Worm (Caenorhabditis elegans): ENCODE data around the gene fbxa-167.

DNA sequence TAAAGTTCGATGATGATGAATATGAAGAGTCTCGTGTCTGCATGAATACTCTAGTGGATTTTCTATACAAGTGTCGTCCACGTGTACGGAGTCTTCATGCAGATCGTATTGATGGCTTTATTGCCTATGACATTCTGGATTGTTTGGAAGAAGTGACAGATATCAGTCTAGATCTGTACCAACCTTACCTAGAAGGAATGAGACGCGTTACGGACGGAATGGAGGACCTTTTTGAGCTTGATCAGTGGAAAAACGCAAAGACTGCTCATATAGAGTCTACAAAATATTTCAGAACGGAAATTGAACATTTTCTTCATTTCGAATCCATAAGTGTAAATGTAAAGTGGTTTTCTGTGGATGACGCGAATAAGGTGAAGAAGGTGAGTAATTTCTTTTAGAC lies 6.9 kb downstream of the fbxa-167 start, which contains the start of gene fbxa-169:
- TF ChIP-seq cog-1 (tag; optimal IDR thresholded peaks at IDR 0.05): no peak
- TF ChIP-seq T22C8.4 (GFP tag; IDR thresholded peaks at IDR 0.05): no peak
- TF ChIP-seq flt-1 (GFP tag; IDR thresholded peaks at IDR 0.05): no peak
- TF ChIP-seq ref-1 (GFP tag; conservative IDR thresholded peaks at IDR 0.05): no peak
- TF ChIP-seq tab-1 (GFP tag; IDR thresholded peaks at IDR 0.05): no peak
- no peak for TF ChIP-seq klf-2 (GFP tag; conservative IDR thresholded peaks at IDR 0.05)
- TF ChIP-seq ztf-23 (GFP tag; IDR thresholded peaks at IDR 0.05): no peak
